Fruit fly (Drosophila melanogaster): ENCODE measurements around the gene Snoo.

The Snoo gene

dm6 chr2L:8009283-8010211, 25.6 kb upstream of the Snoo start, which contains the start of gene CG12560 (continued):
- TF ChIP-seq CG6813 (GFP tag; optimal IDR thresholded peaks at IDR 0.05) (no peak), CG31388 (GFP tag; optimal IDR thresholded peaks at IDR 0.05) (no peak), CG15011 (GFP tag; optimal IDR thresholded peaks at IDR 0.05) (no peak), fd102C (GFP tag; optimal IDR thresholded peaks at IDR 0.05) (no peak), CG42726 (GFP tag; IDR thresholded peaks at IDR 0.05; ENCODE audit: partially characterized antibody) (no peak), CG11696 (GFP tag; IDR thresholded peaks at IDR 0.05) (no peak), Hr78 (GFP tag; optimal IDR thresholded peaks at IDR 0.05) (no peak), ftz-f1 (GFP tag; optimal IDR thresholded peaks at IDR 0.05) (peak; percentile 80), Dp (GFP tag; optimal IDR thresholded peaks at IDR 0.05) (no peak), cato (GFP tag; optimal IDR thresholded peaks at IDR 0.05; ENCODE audit: borderline replicate concordance) (no peak), D19A (tag; optimal IDR thresholded peaks at IDR 0.05) (peak; percentile 16), CG12942 (GFP tag; optimal IDR thresholded peaks at IDR 0.05) (no peak), CG15479 (GFP tag; optimal IDR thresholded peaks at IDR 0.05) (no peak), Meics (GFP tag; optimal IDR thresholded peaks at IDR 0.05) (no peak), CG9437 (GFP tag; optimal IDR thresholded peaks at IDR 0.05) (no peak), Poxn (GFP tag; IDR thresholded peaks at IDR 0.05) (no peak), sens (GFP tag) (peak; percentile 28), CG17612 (GFP tag; IDR thresholded peaks at IDR 0.05) (no peak), ssp (GFP tag; IDR thresholded peaks at IDR 0.05) (no peak), vnd (GFP tag; IDR thresholded peaks at IDR 0.05; ENCODE audit: partially characterized antibody) (no peak), cg (GFP tag; optimal IDR thresholded peaks at IDR 0.05) (no peak), ind (GFP tag; optimal IDR thresholded peaks at IDR 0.05) (no peak), gcm (GFP tag; optimal IDR thresholded peaks at IDR 0.05) (no peak), CG10654 (GFP tag; optimal IDR thresholded peaks at IDR 0.05) (no peak), CG1603 (tag; optimal IDR thresholded peaks at IDR 0.05) (no peak), CG18764 (GFP tag; optimal IDR thresholded peaks at IDR 0.05) (no peak), CG9609 (GFP tag; optimal IDR thresholded peaks at IDR 0.05) (no peak), Dbx (GFP tag; IDR thresholded peaks at IDR 0.05) (no peak), Antp (GFP tag; optimal IDR thresholded peaks at IDR 0.05) (peak; percentile 2), Doc2 (GFP tag; IDR thresholded peaks at IDR 0.05) (no peak), nmo (GFP tag; optimal IDR thresholded peaks at IDR 0.05) (no peak), CG7556 (GFP tag; optimal IDR thresholded peaks at IDR 0.05) (no peak), sens-2 (GFP tag; IDR thresholded peaks at IDR 0.05) (peak; percentile 55), CG10565 (GFP tag; optimal IDR thresholded peaks at IDR 0.05) (no peak), CG16779 (GFP tag; IDR thresholded peaks at IDR 0.05) (no peak), seq (GFP tag; IDR thresholded peaks at IDR 0.05) (0 out of 2 replicates have a peak, but pooled peaks have one; percentile 7), CG10543 (GFP tag; optimal IDR thresholded peaks at IDR 0.05) (peak; percentile 23), Rfx (GFP tag; IDR thresholded peaks at IDR 0.05) (peak; percentile 21; the same call in 1 of the 2 replicates), aop (GFP tag; IDR thresholded peaks at IDR 0.05) (no peak), H15 (GFP tag; IDR thresholded peaks at IDR 0.05) (no peak), hth (optimal IDR thresholded peaks at IDR 0.05) (no peak), CG8478 (optimal IDR thresholded peaks at IDR 0.05) (no peak), grau (tag; optimal IDR thresholded peaks at IDR 0.05) (no peak), HLH3B (GFP tag; IDR thresholded peaks at IDR 0.05) (no peak), CG31365 (tag; optimal IDR thresholded peaks at IDR 0.05) (no peak), tio (GFP tag; optimal IDR thresholded peaks at IDR 0.05) (no peak), da (GFP tag; optimal IDR thresholded peaks at IDR 0.05) (no peak), CG17829 (tag; optimal IDR thresholded peaks at IDR 0.05) (no peak), lola (GFP tag; optimal IDR thresholded peaks at IDR 0.05) (no peak), CG10979 (tag; optimal IDR thresholded peaks at IDR 0.05) (no peak)

Data from whole organism, embryonic.